Worm (Caenorhabditis elegans) whole organism, L4 larva: ENCODE measurements around the gene fbxa-163.

ENCODE experiments used
- F37D6.2 ChIP-seq: sonication (generic microtip); optimal IDR thresholded peaks from 2 replicates; lab custom pipeline; 2016; ENCODE audit warnings: mild to moderate bottlenecking, missing genetic modification characterization, missing compliant biosample characterization
- nhr-25 ChIP-seq: sonication (generic microtip); optimal IDR thresholded peaks from 2 replicates; lab custom pipeline; 2017; ENCODE audit warnings: missing genetic modification characterization, mild to moderate bottlenecking, missing compliant biosample characterization, antibody characterized with exemption, moderate library complexity, borderline replicate concordance; ENCODE audit not compliant: insufficient read depth
- nhr-77 ChIP-seq: fragments of 150-350 bp; optimal IDR thresholded peaks from 2 replicates; lab custom pipeline; 2014; ENCODE audit warnings: missing biosample characterization, missing genetic modification characterization
- spr-3 ChIP-seq: fragments of 200-800 bp; sonication (Bioruptor generic); optimal IDR thresholded peaks from 2 replicates; lab custom pipeline; 2018; ENCODE audit warnings: mild to moderate bottlenecking, missing genetic modification characterization, missing compliant biosample characterization
- unc-62 ChIP-seq, 3 experiments: fragments of 150-350 bp in 1 of 3; sonication (generic microtip); optimal IDR thresholded peaks in 2 of 3; peaks in 1 of 3; 1 replicate in 1 of 3; 2 replicates in 2 of 3; lab custom pipeline; 2014 to 2017; ENCODE audit warnings: missing biosample characterization in 3 of 3, missing genetic modification characterization in 3 of 3, missing genetic modification reagents in 3 of 3, missing genotype in 1 of 3

DNA sequence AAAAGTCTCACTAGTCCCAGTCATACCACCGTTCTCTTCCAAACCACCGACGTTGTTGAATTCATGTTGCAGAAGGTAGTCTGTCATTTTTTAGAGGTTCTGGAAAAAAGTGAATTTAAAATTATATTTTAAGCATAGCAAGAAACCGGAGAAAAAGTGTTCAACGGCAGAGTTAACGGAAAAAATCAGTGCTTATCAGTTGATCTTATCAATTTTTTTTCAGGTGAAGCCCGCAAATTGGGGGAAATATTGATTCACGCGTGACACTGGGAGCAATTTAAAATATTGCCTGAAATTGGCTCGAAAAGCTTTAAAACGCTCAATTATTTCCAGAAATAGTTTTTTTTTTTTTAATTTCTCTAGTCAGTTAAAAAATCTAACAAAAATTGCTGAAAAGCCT lies 30.6 kb downstream of the fbxa-163 start, which contains the start of gene math-38:
- no peak for TF ChIP-seq nhr-25 (tag; lab: Kevin White, UChicago)
- no peak for TF ChIP-seq nhr-77 (tag; lab: Kevin White, UChicago)
- no peak for TF ChIP-seq unc-62 (GFP tag; optimal IDR thresholded peaks at IDR 0.05 in 1 of 2; lab: Kevin White, UChicago)
- TF ChIP-seq unc-62 (tag; optimal IDR thresholded peaks at IDR 0.05; lab: Kevin White, UChicago): no peak
- no peak for TF ChIP-seq F37D6.2
- no peak for TF ChIP-seq spr-3 (GFP tag; lab: Kevin White, UChicago)
